Worm (Caenorhabditis elegans): Measurements from ENCODE around the gene R53.4.

DNA sequence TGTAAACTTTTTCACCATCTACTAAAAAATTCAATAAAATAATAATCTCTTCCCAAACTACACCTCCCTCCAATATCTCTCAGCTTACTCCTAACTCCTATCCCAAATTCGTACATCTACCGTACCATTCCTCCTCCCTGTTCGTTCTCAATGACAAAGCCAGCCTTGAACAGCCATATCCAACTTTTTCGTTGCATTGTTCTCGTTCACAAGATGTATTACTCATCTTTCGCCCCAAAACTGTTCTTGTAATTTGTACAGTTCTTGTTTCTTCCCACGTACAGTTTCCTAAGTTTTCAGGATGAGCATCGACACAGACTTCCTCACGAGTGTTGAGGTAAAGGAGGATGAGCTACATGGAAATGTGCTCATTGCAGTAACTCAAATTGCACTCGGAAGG is 13.0 kb downstream of the R53.4 start, which contains the start of gene egl-43:
- TF ChIP-seq ztf-29 (GFP tag; IDR thresholded peaks at IDR 0.05) (no peak), cog-1 (tag; optimal IDR thresholded peaks at IDR 0.05) (no peak), ztf-23 (GFP tag; IDR thresholded peaks at IDR 0.05) (no peak), ref-1 (GFP tag; conservative IDR thresholded peaks at IDR 0.05) (no peak), T22C8.4 (GFP tag; IDR thresholded peaks at IDR 0.05) (no peak)
